Worm (Caenorhabditis elegans) whole organism, midembryonic: ENCODE measurements around the gene T27F7.12.

ENCODE experiments used
- T22C8.4 ChIP-seq: fragments of 200-800 bp; sonication (Bioruptor generic); IDR thresholded peaks from 2 replicates; pipeline ENCODE4 v1.3.6; 2022; ENCODE audit warnings: missing genetic modification characterization, missing compliant biosample characterization
- cog-1 ChIP-seq: sonication (generic microtip); optimal IDR thresholded peaks from 2 replicates; lab custom pipeline; 2016; ENCODE audit warnings: missing genetic modification characterization, missing compliant biosample characterization
- flt-1 ChIP-seq: fragments of 200-800 bp; sonication (Bioruptor generic); IDR thresholded peaks from 2 replicates; pipeline ENCODE4 v1.3.6; 2022; ENCODE audit warnings: missing genetic modification characterization, missing compliant biosample characterization
- klf-2 ChIP-seq: fragments of 200-800 bp; sonication (Bioruptor generic); conservative IDR thresholded peaks from 2 replicates; pipeline ENCODE4 v1.3.6; 2022; ENCODE audit warnings: missing genetic modification reagents, missing genetic modification characterization, missing compliant biosample characterization
- med-1 ChIP-seq: sonication (generic microtip); optimal IDR thresholded peaks from 2 replicates; lab custom pipeline; 2017; ENCODE audit warnings: missing genetic modification characterization, mild to moderate bottlenecking, missing compliant biosample characterization, antibody characterized with exemption, missing genetic modification reagents; ENCODE audit not compliant: insufficient read depth
- ref-1 ChIP-seq: fragments of 200-800 bp; sonication (Bioruptor generic); conservative IDR thresholded peaks from 2 replicates; pipeline ENCODE4 v1.3.6; 2022; ENCODE audit warnings: missing genetic modification reagents, missing genetic modification characterization, missing compliant biosample characterization
- tab-1 ChIP-seq: fragments of 200-800 bp; sonication (Bioruptor generic); IDR thresholded peaks from 2 replicates; pipeline ENCODE4 v1.3.6; 2022; ENCODE audit warnings: missing genetic modification characterization, missing compliant biosample characterization
- ztf-23 ChIP-seq: fragments of 200-800 bp; sonication (Bioruptor generic); IDR thresholded peaks from 2 replicates; pipeline ENCODE4 v1.3.6; 2022; ENCODE audit warnings: missing genetic modification reagents, missing genetic modification characterization, missing compliant biosample characterization
- ztf-29 ChIP-seq: fragments of 200-800 bp; sonication (Bioruptor generic); IDR thresholded peaks from 2 replicates; pipeline ENCODE4 v1.3.6; 2022; ENCODE audit warnings: missing genetic modification reagents, missing genetic modification characterization, missing compliant biosample characterization

Gene T27F7.12

ce11 chrII:5001866-5002265, 12.0 kb downstream of the T27F7.12 start:
- no peak for TF ChIP-seq klf-2

ce11 chrII:5003660-5004059, 13.8 kb downstream of the T27F7.12 start, which contains the start of gene F59A6.10:
TSS of gene F59A6.10 (plus strand) at chrII:5003960.
- TF ChIP-seq cog-1 (no peak), klf-2 (no peak)

ce11 chrII:5004781-5005180, 14.9 kb downstream of the T27F7.12 start, which contains the start of gene F59A6.4:
TSS of gene F59A6.4 (plus strand) at chrII:5005081.
- TF ChIP-seq ref-1 (GFP tag; lab: Robert Waterston, UW): no peak
- TF ChIP-seq flt-1 (GFP tag; lab: Robert Waterston, UW): no peak
- no peak for TF ChIP-seq med-1
- no peak for TF ChIP-seq ztf-29
- no peak for TF ChIP-seq ztf-23 (GFP tag; lab: Robert Waterston, UW)
- no peak for TF ChIP-seq T22C8.4
- no peak for TF ChIP-seq cog-1
- no peak for TF ChIP-seq tab-1 (GFP tag; lab: Robert Waterston, UW)
- TF ChIP-seq klf-2: no peak

- no peak for TF ChIP-seq ztf-23 (GFP tag; lab: Robert Waterston, UW)
- no peak for TF ChIP-seq cog-1
- TF ChIP-seq med-1: no peak
- no peak for TF ChIP-seq T22C8.4
- TF ChIP-seq ref-1 (GFP tag; lab: Robert Waterston, UW): no peak
- TF ChIP-seq tab-1 (GFP tag; lab: Robert Waterston, UW): no peak
- no peak for TF ChIP-seq ztf-29
- no peak for TF ChIP-seq flt-1 (GFP tag; lab: Robert Waterston, UW)
- no peak for TF ChIP-seq klf-2
Observed at ce11 chrII:5008033-5008432, 18.1 kb downstream of the T27F7.12 start, which contains the start of gene F59A6.3. TSS of gene F59A6.3 (plus strand) at chrII:5008333.

ce11 chrII:5011978-5012377, 22.1 kb downstream of the T27F7.12 start, which contains the start of gene F59A6.12:
TSS of gene F59A6.12 (minus strand) at chrII:5012078.
- no peak for TF ChIP-seq flt-1 (GFP tag; lab: Robert Waterston, UW)

ce11 chrII:5014399-5014798, 24.5 kb downstream of the T27F7.12 start, which contains the start of gene F59A6.2:
TSS of gene F59A6.2 (plus strand) at chrII:5014699.
- TF ChIP-seq med-1: no peak
- no peak for TF ChIP-seq ztf-23 (GFP tag; lab: Robert Waterston, UW)
- TF ChIP-seq flt-1 (GFP tag; lab: Robert Waterston, UW): no peak
- no peak for TF ChIP-seq tab-1 (GFP tag; lab: Robert Waterston, UW)

- TF ChIP-seq T22C8.4 (no peak), cog-1 (no peak), ztf-29 (no peak), flt-1 (GFP tag; lab: Robert Waterston, UW) (no peak), ref-1 (GFP tag; lab: Robert Waterston, UW) (no peak), tab-1 (GFP tag; lab: Robert Waterston, UW) (no peak), ztf-23 (GFP tag; lab: Robert Waterston, UW) (no peak)
Observed at ce11 chrII:5016144-5016543, 26.2 kb downstream of the T27F7.12 start.

- TF ChIP-seq flt-1 (GFP tag; lab: Robert Waterston, UW) (no peak), cog-1 (no peak), T22C8.4 (no peak), ztf-29 (0 out of 2 replicates have a peak, but pooled peaks have one; percentile 19), klf-2 (no peak), med-1 (no peak), tab-1 (GFP tag; lab: Robert Waterston, UW) (no peak), ztf-23 (GFP tag; lab: Robert Waterston, UW) (no peak)
Observed at ce11 chrII:5016977-5017585, 27.2 kb downstream of the T27F7.12 start.

- TF ChIP-seq tab-1 (GFP tag; lab: Robert Waterston, UW) (no peak), klf-2 (no peak), cog-1 (no peak), T22C8.4 (no peak), ztf-29 (no peak), ztf-23 (GFP tag; lab: Robert Waterston, UW) (no peak), ref-1 (GFP tag; lab: Robert Waterston, UW) (no peak), med-1 (no peak), flt-1 (GFP tag; lab: Robert Waterston, UW) (no peak)
Observed at ce11 chrII:5018578-5018977, 28.7 kb downstream of the T27F7.12 start.

ce11 chrII:5019389-5020108, 29.6 kb downstream of the T27F7.12 start:
- TF ChIP-seq med-1 (no peak), ref-1 (GFP tag; lab: Robert Waterston, UW) (no peak), tab-1 (GFP tag; lab: Robert Waterston, UW) (no peak), T22C8.4 (no peak), flt-1 (GFP tag; lab: Robert Waterston, UW) (no peak), ztf-29 (no peak), cog-1 (no peak), ztf-23 (GFP tag; lab: Robert Waterston, UW) (no peak), klf-2 (no peak)

- TF ChIP-seq cog-1: no peak
Observed at ce11 chrII:5020513-5021081, 30.7 kb downstream of the T27F7.12 start.
